Worm (Caenorhabditis elegans): ENCODE measurements around the gene T13C5.6.

DNA sequence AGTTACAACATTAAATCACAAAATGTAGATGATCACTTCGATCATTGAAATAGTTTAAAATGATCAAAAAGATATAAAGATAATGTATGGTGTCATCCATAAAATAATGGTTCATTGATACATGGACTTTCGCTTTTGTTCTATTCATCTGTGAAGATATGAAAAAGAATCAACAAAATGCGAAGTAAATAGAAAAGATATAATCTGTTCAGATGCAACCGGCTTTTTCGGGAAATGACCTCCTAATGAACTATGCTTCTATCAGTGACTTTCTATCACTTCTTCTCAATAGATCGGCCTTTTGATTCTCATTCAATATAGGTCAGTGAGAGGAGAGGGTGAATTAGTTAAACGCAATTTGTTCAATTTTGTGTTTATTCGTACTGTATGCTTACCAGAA lies 28.5 kb downstream of the T13C5.6 start:
- TF ChIP-seq med-1 (GFP tag; optimal IDR thresholded peaks at IDR 0.05; ENCODE audit: insufficient read depth) (no peak), flt-1 (GFP tag; IDR thresholded peaks at IDR 0.05) (no peak), ref-1 (GFP tag; conservative IDR thresholded peaks at IDR 0.05) (no peak)

Measured in whole organism, midembryonic.